Fruit fly (Drosophila melanogaster): ENCODE results near the gene tai.

dm6 chr2L:9176791-9177190, 10.2 kb downstream of the tai start:
- no peak for TF ChIP-seq psq (optimal IDR thresholded peaks at IDR 0.05)
- no peak for TF ChIP-seq pan (optimal IDR thresholded peaks at IDR 0.05)
- TF ChIP-seq usp (GFP tag; optimal IDR thresholded peaks at IDR 0.05) = no peak
- TF ChIP-seq EcR (GFP tag; optimal IDR thresholded peaks at IDR 0.05) = peak in 1 of 2 experiments; percentile 43

Measured in whole organism.